Worm (Caenorhabditis elegans): ENCODE measurements around the gene srv-21.

Gene srv-21

DNA sequence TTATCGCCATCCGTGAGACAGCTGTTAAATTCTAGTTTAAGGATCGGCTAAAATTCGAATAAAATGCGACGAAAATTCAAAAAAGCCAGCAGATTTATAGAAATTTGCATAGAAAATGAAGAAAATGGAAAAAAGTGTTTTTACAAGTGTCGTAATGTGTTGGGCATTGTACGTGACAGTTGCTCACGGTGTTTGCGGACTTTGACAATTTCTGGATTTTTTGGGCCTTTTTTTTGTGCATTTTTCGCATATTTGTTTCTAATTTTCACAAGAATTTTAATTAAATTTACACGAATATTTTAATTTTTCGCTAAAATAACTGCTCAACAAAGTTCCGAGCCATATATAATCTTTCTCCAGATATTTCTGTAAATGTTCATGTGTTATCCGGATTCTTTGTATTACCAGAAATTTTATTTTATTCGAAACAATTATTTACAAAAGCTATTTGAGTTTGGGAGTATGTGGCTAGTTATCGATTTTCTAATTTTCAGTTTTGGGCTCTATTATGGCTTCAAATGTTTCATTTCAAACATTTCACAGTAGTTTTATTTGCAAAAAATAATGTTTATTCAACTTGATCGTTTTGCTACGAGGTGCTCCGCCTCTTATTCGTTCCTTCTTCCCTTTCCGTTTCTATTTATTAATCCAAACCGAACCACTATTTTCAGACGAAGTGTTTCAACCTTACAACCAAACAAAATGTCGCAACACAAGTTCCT lies 29.0 kb downstream of the srv-21 start, which contains the start of gene sams-3:
sams-3 (plus strand) TSS at position 672 of the 722 bp plus-strand sequence.
- TF ChIP-seq mdl-1 (tag; optimal IDR thresholded peaks at IDR 0.05), result no peak
- peak; percentile 15 for TF ChIP-seq blmp-1 (tag; optimal IDR thresholded peaks at IDR 0.05)
- TF ChIP-seq nhr-90 (tag; optimal IDR thresholded peaks at IDR 0.05; ENCODE audit: poor library complexity), result peak; percentile 28
- TF ChIP-seq mab-9 (GFP tag; IDR thresholded peaks at IDR 0.05), result peak; percentile 89
- no peak for TF ChIP-seq fkh-4 (tag; optimal IDR thresholded peaks at IDR 0.05; ENCODE audit: borderline replicate concordance)
- TF ChIP-seq ets-5 (GFP tag; IDR thresholded peaks at IDR 0.05), result no peak
- peak; percentile 44 for TF ChIP-seq nhr-20 (tag; optimal IDR thresholded peaks at IDR 0.05)
- no peak for TF ChIP-seq ama-1 (optimal IDR thresholded peaks at IDR 0.05)
- TF ChIP-seq lsy-2 (tag; optimal IDR thresholded peaks at IDR 0.05), result peak; percentile 70 to 73
- no peak for TF ChIP-seq C34B4.2 (tag; optimal IDR thresholded peaks at IDR 0.05)
- peak; percentile 27 for TF ChIP-seq C16A3.4 (tag; optimal IDR thresholded peaks at IDR 0.05)
- peak; percentile 8 for TF ChIP-seq dsc-1 (tag; optimal IDR thresholded peaks at IDR 0.05)
- peak; percentile 29 for TF ChIP-seq mep-1 (tag; optimal IDR thresholded peaks at IDR 0.05)
- peak; percentile 20 for TF ChIP-seq lin-13 (GFP tag; optimal IDR thresholded peaks at IDR 0.05)
- TF ChIP-seq fkh-10 (GFP tag; optimal IDR thresholded peaks at IDR 0.05), result no peak
- TF ChIP-seq F16B12.6 (tag; optimal IDR thresholded peaks at IDR 0.05), result peak; percentile 93
- peak in 2 of 3 experiments; percentile 16 to 46 for TF ChIP-seq ceh-82 (tag; optimal IDR thresholded peaks at IDR 0.05)
- peak; percentile 51 for TF ChIP-seq nhr-19 (GFP tag; conservative IDR thresholded peaks at IDR 0.05)
- peak; percentile 78 for TF ChIP-seq nhr-85 (tag)
- TF ChIP-seq grh-1 (GFP tag; IDR thresholded peaks at IDR 0.05), result no peak
- TF ChIP-seq tlp-1 (tag; optimal IDR thresholded peaks at IDR 0.05), result no peak
- peak; percentile 15; the same call in 1 of the 2 replicates for TF ChIP-seq isw-1 (GFP tag; IDR thresholded peaks at IDR 0.05)
- peak; percentile 53 for TF ChIP-seq unc-130 (tag; optimal IDR thresholded peaks at IDR 0.05)
- peak; percentile 68 for TF ChIP-seq nhr-71 (tag; optimal IDR thresholded peaks at IDR 0.05)
- TF ChIP-seq ceh-88 (GFP tag; IDR thresholded peaks at IDR 0.05), result no peak
- TF ChIP-seq lin-35 (GFP tag; optimal IDR thresholded peaks at IDR 0.05), result peak; percentile 46 to 57
- TF ChIP-seq vab-15 (tag; optimal IDR thresholded peaks at IDR 0.05), result no peak
- TF ChIP-seq ces-1 (GFP tag; optimal IDR thresholded peaks at IDR 0.05), result no peak
- TF ChIP-seq zip-4 (GFP tag; optimal IDR thresholded peaks at IDR 0.05), result no peak
- peak; percentile 57 for TF ChIP-seq lin-39 (tag; optimal IDR thresholded peaks at IDR 0.05)
- TF ChIP-seq swsn-7 (tag; optimal IDR thresholded peaks at IDR 0.05), result peak; percentile 57
- TF ChIP-seq alr-1 (tag; optimal IDR thresholded peaks at IDR 0.05; ENCODE audit: borderline replicate concordance), result no peak
- TF ChIP-seq snu-23 (GFP tag; optimal IDR thresholded peaks at IDR 0.05), result peak; percentile 64
- TF ChIP-seq rnt-1 (tag; optimal IDR thresholded peaks at IDR 0.05), result peak; percentile 51
- TF ChIP-seq skn-1 (tag; optimal IDR thresholded peaks at IDR 0.05), result no peak
- no peak for TF ChIP-seq nhr-76 (tag; optimal IDR thresholded peaks at IDR 0.05)
- TF ChIP-seq dpl-1 (GFP tag; optimal IDR thresholded peaks at IDR 0.05), result peak; percentile 26 to 68 (median 67)
- TF ChIP-seq snpc-4 (tag; optimal IDR thresholded peaks at IDR 0.05), result no peak
- TF ChIP-seq ztf-11 (tag; optimal IDR thresholded peaks at IDR 0.05), result peak in 1 of 2 experiments; percentile 15
- no peak for TF ChIP-seq nhr-11 (tag; optimal IDR thresholded peaks at IDR 0.05)
- TF ChIP-seq pax-3 (tag; optimal IDR thresholded peaks at IDR 0.05), result no peak
- peak; percentile 54 for TF ChIP-seq nhr-47 (tag; optimal IDR thresholded peaks at IDR 0.05)
- TF ChIP-seq xbp-1 (tag; optimal IDR thresholded peaks at IDR 0.05), result peak; percentile 40
- peak; percentile 96 for TF ChIP-seq tbx-2 (tag; optimal IDR thresholded peaks at IDR 0.05)
- no peak for TF ChIP-seq ceh-90 (tag; optimal IDR thresholded peaks at IDR 0.05)
- peak; percentile 41 to 65 for TF ChIP-seq efl-1 (optimal IDR thresholded peaks at IDR 0.05)
- TF ChIP-seq efl-1 (GFP tag; optimal IDR thresholded peaks at IDR 0.05 in 1 of 2), result peak; percentile 62 to 94
- TF ChIP-seq irx-1 (tag; optimal IDR thresholded peaks at IDR 0.05), result peak; percentile 12

All from whole organism, L1 larva.